Worm (Caenorhabditis elegans): ENCODE measurements around the gene srb-1.

DNA sequence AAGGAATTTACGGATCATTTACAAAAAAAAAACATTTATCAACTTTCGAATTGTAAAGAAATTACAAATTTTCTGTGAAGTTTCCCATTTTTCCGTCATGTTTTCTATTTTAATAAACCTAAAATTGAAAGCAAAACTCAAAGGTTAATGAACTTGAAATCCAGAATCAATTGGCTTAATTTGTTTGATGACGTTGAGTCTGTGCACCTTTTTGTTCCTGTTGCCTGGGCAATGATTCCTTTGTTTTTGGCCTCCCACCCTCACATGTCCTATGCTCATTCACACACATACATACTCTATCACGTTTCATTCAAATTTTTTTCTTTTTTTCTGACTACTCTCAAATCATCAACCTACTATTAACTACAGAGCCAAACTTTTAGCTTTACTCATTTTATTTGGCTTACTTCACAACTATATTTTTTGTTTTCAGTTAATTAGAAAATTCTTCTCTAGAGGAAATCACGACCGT is 34.5 kb downstream of the srb-1 start, which contains the start of gene F58A6.2:
- no peak for TF ChIP-seq aly-1 (tag; optimal IDR thresholded peaks at IDR 0.05)
- TF ChIP-seq ama-1 (optimal IDR thresholded peaks at IDR 0.05), result no peak
- no peak for TF ChIP-seq F13C5.2 (tag; optimal IDR thresholded peaks at IDR 0.05)
- no peak for TF ChIP-seq hnd-1 (tag; optimal IDR thresholded peaks at IDR 0.05)
- TF ChIP-seq tra-4 (tag; optimal IDR thresholded peaks at IDR 0.05), result no peak
- no peak for TF ChIP-seq hmg-4 (GFP tag; optimal IDR thresholded peaks at IDR 0.05)
- no peak for TF ChIP-seq pes-1 (GFP tag; IDR thresholded peaks at IDR 0.05)

Measured in whole organism, early embryonic.